Worm (Caenorhabditis elegans) whole organism, L2 larva: ENCODE results near the gene frpr-21.

Experiments
- lsy-2 ChIP-seq, 2 experiments: fragments of 150-350 bp in 1 of 2; sonication (generic microtip) in 1 of 2; optimal IDR thresholded peaks; 2 replicates each; lab custom pipeline; 2014 to 2017; ENCODE audit warnings: missing biosample characterization in 2 of 2, missing genetic modification characterization in 2 of 2
- nhr-6 ChIP-seq: fragments of 150-350 bp; optimal IDR thresholded peaks from 2 replicates; lab custom pipeline; 2014; ENCODE audit warnings: missing biosample characterization, missing genetic modification characterization

Gene frpr-21

ce11 chrII:10369547-10370028 is 52.3 kb downstream of the frpr-21 start, which contains the start of gene ceh-58:
Gene ceh-58, minus strand, starts transcription at chrII:10369597.
- TF ChIP-seq nhr-6 (tag; lab: Kevin White, UChicago) (no peak), lsy-2 (tag; optimal IDR thresholded peaks at IDR 0.05; lab: Kevin White, UChicago) (peak in 1 of 2 experiments; percentile 0)
- TF ChIP-seq, all 48 proteins: peak for 1
